Worm (Caenorhabditis elegans): Measurements from ENCODE around the gene nhr-11.

The nhr-11 gene

ce11 chrIV:9121545-9121944 lies 51.7 kb downstream of the nhr-11 start (continued):
- TF ChIP-seq ztf-11 (tag; optimal IDR thresholded peaks at IDR 0.05) (no peak), nhr-71 (tag; optimal IDR thresholded peaks at IDR 0.05) (peak; percentile 77), sup-37 (GFP tag; optimal IDR thresholded peaks at IDR 0.05) (no peak), jun-1 (tag; optimal IDR thresholded peaks at IDR 0.05) (no peak), nhr-77 (tag; optimal IDR thresholded peaks at IDR 0.05) (peak; percentile 27), ama-1 (optimal IDR thresholded peaks at IDR 0.05) (no peak), nhr-28 (tag; optimal IDR thresholded peaks at IDR 0.05) (no peak), mdl-1 (tag; optimal IDR thresholded peaks at IDR 0.05) (peak in 1 of 2 experiments; percentile 74), nhr-90 (tag; optimal IDR thresholded peaks at IDR 0.05; ENCODE audit: poor library complexity) (peak; percentile 41), elt-2 (tag; optimal IDR thresholded peaks at IDR 0.05) (no peak), rnt-1 (tag; optimal IDR thresholded peaks at IDR 0.05) (peak; percentile 57), lin-35 (GFP tag; optimal IDR thresholded peaks at IDR 0.05) (peak; percentile 33 to 48), efl-1 (optimal IDR thresholded peaks at IDR 0.05) (peak; percentile 56 to 65), efl-1 (GFP tag; optimal IDR thresholded peaks at IDR 0.05 in 1 of 2) (no peak), C16A3.4 (tag; optimal IDR thresholded peaks at IDR 0.05) (peak; percentile 51), skn-1 (tag; optimal IDR thresholded peaks at IDR 0.05) (peak; percentile 43), nhr-11 (tag; optimal IDR thresholded peaks at IDR 0.05) (no peak), elt-3 (tag; optimal IDR thresholded peaks at IDR 0.05) (peak in 3 of 6 experiments; percentile 14 to 21 (median 19)), nhr-84 (tag; optimal IDR thresholded peaks at IDR 0.05) (no peak), swsn-7 (tag; optimal IDR thresholded peaks at IDR 0.05) (peak; percentile 48), lin-39 (tag; optimal IDR thresholded peaks at IDR 0.05) (no peak), lin-14 (GFP tag; optimal IDR thresholded peaks at IDR 0.05) (peak; percentile 94), alr-1 (tag; optimal IDR thresholded peaks at IDR 0.05; ENCODE audit: borderline replicate concordance) (no peak), fkh-4 (tag; optimal IDR thresholded peaks at IDR 0.05; ENCODE audit: borderline replicate concordance) (no peak), ceh-90 (tag; optimal IDR thresholded peaks at IDR 0.05) (no peak), snpc-4 (tag; optimal IDR thresholded peaks at IDR 0.05) (no peak), fos-1 (tag; optimal IDR thresholded peaks at IDR 0.05) (peak; percentile 17), unc-130 (tag; optimal IDR thresholded peaks at IDR 0.05) (no peak), egl-13 (tag; optimal IDR thresholded peaks at IDR 0.05) (no peak), pag-3 (tag; optimal IDR thresholded peaks at IDR 0.05; ENCODE audit: borderline replicate concordance, insufficient read depth) (no peak), nhr-76 (tag; optimal IDR thresholded peaks at IDR 0.05) (no peak), nhr-12 (tag; optimal IDR thresholded peaks at IDR 0.05) (no peak), mep-1 (tag; optimal IDR thresholded peaks at IDR 0.05) (peak; percentile 72), unc-30 (tag; optimal IDR thresholded peaks at IDR 0.05) (no peak), xbp-1 (tag; optimal IDR thresholded peaks at IDR 0.05) (peak; percentile 37), lir-3 (tag; optimal IDR thresholded peaks at IDR 0.05; ENCODE audit: poor library complexity) (no peak), ceh-8 (GFP tag; optimal IDR thresholded peaks at IDR 0.05) (no peak), grh-1 (GFP tag; IDR thresholded peaks at IDR 0.05) (0 out of 2 replicates have a peak, but pooled peaks have one; percentile 37), hlh-17 (GFP tag; optimal IDR thresholded peaks at IDR 0.05; ENCODE audit: borderline replicate concordance) (no peak)
